Fruit fly (Drosophila melanogaster) whole organism, prepupa: ENCODE measurements around the gene PIP82.

Source experiments
- CG11902 ChIP-seq: fragments of 200-800 bp; sonication (Bioruptor generic); optimal IDR thresholded peaks from 3 replicates; lab custom pipeline; 2016; ENCODE audit warnings: missing biosample characterization, missing genetic modification characterization
- CG31627 ChIP-seq: fragments of 200-800 bp; sonication (Bioruptor generic); optimal IDR thresholded peaks from 3 replicates; lab custom pipeline; 2016; ENCODE audit warnings: missing biosample characterization, missing genetic modification characterization
- CG6792 ChIP-seq: fragments of 200-800 bp; sonication (Bioruptor generic); optimal IDR thresholded peaks from 3 replicates; lab custom pipeline; 2016; ENCODE audit warnings: missing biosample characterization, missing genetic modification characterization
- CG6808 ChIP-seq: fragments of 200-800 bp; sonication (Bioruptor generic); optimal IDR thresholded peaks from 3 replicates; lab custom pipeline; 2017; ENCODE audit warnings: missing biosample characterization, missing genetic modification characterization, mild to moderate bottlenecking, moderate library complexity, missing genetic modification reagents
- CG6854 ChIP-seq: fragments of 200-800 bp; sonication (Bioruptor generic); optimal IDR thresholded peaks from 2 replicates; lab custom pipeline; 2017; ENCODE audit warnings: missing biosample characterization, mild to moderate bottlenecking, missing genetic modification characterization
- CG8119 ChIP-seq: fragments of 200-800 bp; sonication (Bioruptor generic); IDR thresholded peaks from 3 replicates; pipeline ENCODE4 v1.3.6; 2022; ENCODE audit warnings: missing biosample characterization, missing genetic modification characterization
- Ets21C ChIP-seq: fragments of 200-800 bp; sonication (Bioruptor generic); optimal IDR thresholded peaks from 3 replicates; lab custom pipeline; 2016; ENCODE audit warnings: missing biosample characterization, missing genetic modification characterization
- Ets96B ChIP-seq: fragments of 200-800 bp; optimal IDR thresholded peaks from 2 replicates; lab custom pipeline; 2019; ENCODE audit warnings: missing biosample characterization, mild to moderate bottlenecking, missing genetic modification characterization, moderate library complexity
- Hr38 ChIP-seq: sonication (Bioruptor generic); optimal IDR thresholded peaks from 2 replicates; lab custom pipeline; 2016; ENCODE audit warnings: missing biosample characterization, missing genetic modification characterization
- Hr39 ChIP-seq: fragments of 200-800 bp; sonication (Bioruptor generic); optimal IDR thresholded peaks from 2 replicates; lab custom pipeline; 2016; ENCODE audit warnings: missing biosample characterization, missing genetic modification characterization
- achi ChIP-seq: fragments of 200-800 bp; sonication (Bioruptor generic); optimal IDR thresholded peaks from 3 replicates; lab custom pipeline; 2016; ENCODE audit warnings: missing biosample characterization, missing genetic modification characterization
- acj6 ChIP-seq: fragments of 200-800 bp; sonication (Bioruptor generic); optimal IDR thresholded peaks from 3 replicates; lab custom pipeline; 2016; ENCODE audit warnings: missing biosample characterization, missing genetic modification characterization
- fd85E ChIP-seq: fragments of 200-800 bp; sonication (Bioruptor generic); optimal IDR thresholded peaks from 3 replicates; lab custom pipeline; 2016; ENCODE audit warnings: missing biosample characterization, missing genetic modification characterization
- topi ChIP-seq: fragments of 200-800 bp; sonication (Bioruptor generic); optimal IDR thresholded peaks from 3 replicates; lab custom pipeline; 2016; ENCODE audit warnings: missing biosample characterization, missing genetic modification characterization

- TF ChIP-seq CG6808 (GFP tag; lab: Kevin White, UChicago) = no peak
- no peak for TF ChIP-seq CG31627 (GFP tag; lab: Kevin White, UChicago)
- no peak for TF ChIP-seq CG8119 (GFP tag; lab: Robert Waterston, UW)
- no peak for TF ChIP-seq CG11902 (GFP tag; lab: Kevin White, UChicago)
- no peak for TF ChIP-seq achi (GFP tag; lab: Kevin White, UChicago)
- no peak for TF ChIP-seq Hr38 (GFP tag; lab: Kevin White, UChicago)
- no peak for TF ChIP-seq Ets21C (GFP tag; lab: Kevin White, UChicago)
- no peak for TF ChIP-seq CG6792 (GFP tag; lab: Kevin White, UChicago)
- no peak for TF ChIP-seq Ets96B
- no peak for TF ChIP-seq Hr39 (GFP tag; lab: Kevin White, UChicago)
- TF ChIP-seq CG6854 = no peak
- TF ChIP-seq acj6 (GFP tag; lab: Kevin White, UChicago) = no peak
- no peak for TF ChIP-seq fd85E (GFP tag; lab: Kevin White, UChicago)
- no peak for TF ChIP-seq topi
Observed at dm6 chrX:8531775-8532174, 2.3 kb upstream of the PIP82 start.
